Fruit fly (Drosophila melanogaster) whole organism, adult: Measurements from ENCODE around the gene CG17233.

ENCODE experiments used
- CG11617 ChIP-seq: fragments of 200-800 bp; sonication (Bioruptor generic); optimal IDR thresholded peaks from 2 replicates; lab custom pipeline; 2017; ENCODE audit warnings: mild to moderate bottlenecking, missing biosample characterization, missing genetic modification reagents, missing genetic modification characterization
- CG12768 ChIP-seq: fragments of 200-800 bp; sonication (Bioruptor generic); optimal IDR thresholded peaks from 2 replicates; lab custom pipeline; 2017; ENCODE audit warnings: missing biosample characterization, missing genetic modification characterization, mild to moderate bottlenecking, moderate library complexity, missing genetic modification reagents
- CG14711 ChIP-seq: fragments of 200-800 bp; sonication (Bioruptor generic); optimal IDR thresholded peaks from 2 replicates; lab custom pipeline; 2018; ENCODE audit warnings: missing biosample characterization, mild to moderate bottlenecking, missing genetic modification characterization, moderate library complexity
- CG1620 ChIP-seq: fragments of 200-800 bp; sonication (Bioruptor generic); optimal IDR thresholded peaks from 2 replicates; lab custom pipeline; 2016; ENCODE audit warnings: missing biosample characterization, missing genetic modification characterization
- CG33017 ChIP-seq: fragments of 200-800 bp; sonication (Bioruptor generic); optimal IDR thresholded peaks from 2 replicates; lab custom pipeline; 2018; ENCODE audit warnings: missing biosample characterization, mild to moderate bottlenecking, missing genetic modification characterization, moderate library complexity
- CG5204 ChIP-seq: fragments of 200-800 bp; sonication (Bioruptor generic); optimal IDR thresholded peaks from 2 replicates; lab custom pipeline; 2016; ENCODE audit warnings: missing biosample characterization, missing genetic modification characterization
- CG7045 ChIP-seq: fragments of 200-800 bp; sonication (Bioruptor generic); optimal IDR thresholded peaks from 2 replicates; lab custom pipeline; 2017; ENCODE audit warnings: missing biosample characterization, mild to moderate bottlenecking, missing genetic modification characterization
- CG7101 ChIP-seq: fragments of 200-800 bp; sonication (Bioruptor generic); optimal IDR thresholded peaks from 2 replicates; lab custom pipeline; 2018; ENCODE audit warnings: missing biosample characterization, mild to moderate bottlenecking, missing genetic modification characterization, moderate library complexity
- Clk ChIP-seq: fragments of 200-800 bp; sonication (Bioruptor generic); optimal IDR thresholded peaks from 2 replicates; lab custom pipeline; 2017; ENCODE audit warnings: missing biosample characterization, missing genetic modification characterization
- Crg-1 ChIP-seq: fragments of 200-800 bp; sonication (Bioruptor generic); optimal IDR thresholded peaks from 2 replicates; lab custom pipeline; 2016; ENCODE audit warnings: missing biosample characterization, missing genetic modification characterization
- Hr96 ChIP-seq: fragments of 200-800 bp; sonication (Bioruptor generic); optimal IDR thresholded peaks from 2 replicates; lab custom pipeline; 2016; ENCODE audit warnings: missing biosample characterization, missing genetic modification characterization
- Mnt ChIP-seq: fragments of 200-800 bp; sonication (Bioruptor generic); optimal IDR thresholded peaks from 2 replicates; lab custom pipeline; 2016; ENCODE audit warnings: missing biosample characterization, mild to moderate bottlenecking, missing genetic modification characterization
- bab1 ChIP-seq: fragments of 200-800 bp; sonication (Bioruptor generic); optimal IDR thresholded peaks from 3 replicates; lab custom pipeline; 2019; ENCODE audit warnings: missing biosample characterization, mild to moderate bottlenecking, missing genetic modification characterization, moderate library complexity
- cic ChIP-seq: fragments of 200-800 bp; sonication (Bioruptor generic); optimal IDR thresholded peaks from 2 replicates; lab custom pipeline; 2017; ENCODE audit warnings: missing biosample characterization, mild to moderate bottlenecking, missing genetic modification characterization, moderate library complexity
- cnc ChIP-seq, 2 experiments: fragments of >200 bp; optimal IDR thresholded peaks; 2 replicates each; lab custom pipeline; 2017
- kay ChIP-seq: fragments of 200-800 bp; sonication (Bioruptor generic); peaks from one replicate; lab custom pipeline; 2016; ENCODE audit warnings: missing biosample characterization, missing genetic modification characterization, borderline replicate concordance
- ovo ChIP-seq: fragments of 200-800 bp; sonication (Bioruptor generic); optimal IDR thresholded peaks from 2 replicates; lab custom pipeline; 2016; ENCODE audit warnings: missing biosample characterization, missing genetic modification characterization
- pad ChIP-seq: fragments of 200-800 bp; sonication (Bioruptor generic); optimal IDR thresholded peaks from 3 replicates; lab custom pipeline; 2017; ENCODE audit warnings: missing biosample characterization, missing genetic modification characterization, mild to moderate bottlenecking, moderate library complexity, missing genetic modification reagents
- tj ChIP-seq: fragments of 200-800 bp; sonication (Bioruptor generic); optimal IDR thresholded peaks from 3 replicates; lab custom pipeline; 2017; ENCODE audit warnings: missing biosample characterization, mild to moderate bottlenecking, missing genetic modification characterization, moderate library complexity
- toe ChIP-seq: fragments of 200-800 bp; sonication (Bioruptor generic); optimal IDR thresholded peaks from 2 replicates; lab custom pipeline; 2016; ENCODE audit warnings: missing biosample characterization, missing genetic modification characterization

The CG17233 gene

DNA sequence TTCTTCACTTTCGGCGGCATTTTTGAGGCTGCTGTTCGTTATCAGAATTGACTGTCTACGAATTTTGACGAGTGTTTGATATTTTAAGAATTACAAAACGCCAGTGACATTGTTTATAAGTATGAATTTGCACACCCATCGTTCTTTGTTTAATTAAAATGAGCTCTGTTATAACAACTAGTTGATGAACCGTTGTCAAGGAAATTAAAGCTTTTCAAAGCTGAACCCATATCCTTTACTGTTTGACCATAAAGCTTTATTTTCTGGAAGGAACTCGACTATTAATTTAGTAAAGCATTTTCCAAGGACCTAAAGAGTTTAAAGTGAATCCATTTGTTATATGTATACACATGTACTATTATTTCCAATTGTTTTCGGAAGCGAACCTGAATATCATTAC is 33.5 kb upstream of the CG17233 start, which contains the start of gene CG17122:
Gene CG17122, minus strand, starts transcription at position 101 of the 400 bp plus-strand sequence.
- no peak for TF ChIP-seq cic (GFP tag; lab: Kevin White, UChicago)
- no peak for TF ChIP-seq CG14711 (tag; lab: Kevin White, UChicago)
- TF ChIP-seq CG33017 (tag; lab: Kevin White, UChicago): no peak
- TF ChIP-seq toe (GFP tag; lab: Kevin White, UChicago): no peak
- TF ChIP-seq Crg-1 (GFP tag; lab: Kevin White, UChicago): no peak
- TF ChIP-seq Mnt (GFP tag; lab: Kevin White, UChicago): no peak
- no peak for TF ChIP-seq Clk (GFP tag; lab: Kevin White, UChicago)

DNA sequence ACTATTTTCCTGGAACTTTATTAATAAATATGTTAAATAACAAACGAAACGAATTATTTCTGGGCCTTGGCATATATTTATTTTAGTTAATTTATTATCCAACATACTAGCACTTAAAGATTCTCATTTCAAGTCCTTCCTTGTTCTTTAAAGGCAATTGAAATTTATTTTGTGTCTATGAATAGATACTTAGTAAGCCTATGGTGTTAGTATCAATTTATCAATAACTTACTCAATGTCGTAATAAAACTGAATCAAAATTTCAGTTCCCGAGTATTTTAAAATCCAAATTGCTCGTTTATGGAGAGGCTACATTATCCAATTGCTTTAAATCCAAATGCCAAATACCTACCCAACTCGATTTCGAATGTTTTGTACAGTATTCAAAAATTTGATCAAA is 23.8 kb upstream of the CG17233 start, which contains the start of gene CG32228:
Gene CG32228, plus strand, starts transcription at position 301 of the 400 bp plus-strand sequence.
- TF ChIP-seq CG11617 (GFP tag; lab: Kevin White, UChicago) (no peak), CG1620 (no peak), bab1 (GFP tag; lab: Kevin White, UChicago) (no peak), CG33017 (tag; lab: Kevin White, UChicago) (no peak), CG7101 (no peak), CG7045 (no peak), Crg-1 (GFP tag; lab: Kevin White, UChicago) (no peak), cic (GFP tag; lab: Kevin White, UChicago) (no peak), CG5204 (GFP tag; lab: Kevin White, UChicago) (no peak), ovo (GFP tag; lab: Kevin White, UChicago) (no peak), CG12768 (GFP tag; lab: Kevin White, UChicago) (no peak), kay (no peak), pad (GFP tag; lab: Kevin White, UChicago) (no peak), CG14711 (tag; lab: Kevin White, UChicago) (no peak), Mnt (GFP tag; lab: Kevin White, UChicago) (no peak)

DNA sequence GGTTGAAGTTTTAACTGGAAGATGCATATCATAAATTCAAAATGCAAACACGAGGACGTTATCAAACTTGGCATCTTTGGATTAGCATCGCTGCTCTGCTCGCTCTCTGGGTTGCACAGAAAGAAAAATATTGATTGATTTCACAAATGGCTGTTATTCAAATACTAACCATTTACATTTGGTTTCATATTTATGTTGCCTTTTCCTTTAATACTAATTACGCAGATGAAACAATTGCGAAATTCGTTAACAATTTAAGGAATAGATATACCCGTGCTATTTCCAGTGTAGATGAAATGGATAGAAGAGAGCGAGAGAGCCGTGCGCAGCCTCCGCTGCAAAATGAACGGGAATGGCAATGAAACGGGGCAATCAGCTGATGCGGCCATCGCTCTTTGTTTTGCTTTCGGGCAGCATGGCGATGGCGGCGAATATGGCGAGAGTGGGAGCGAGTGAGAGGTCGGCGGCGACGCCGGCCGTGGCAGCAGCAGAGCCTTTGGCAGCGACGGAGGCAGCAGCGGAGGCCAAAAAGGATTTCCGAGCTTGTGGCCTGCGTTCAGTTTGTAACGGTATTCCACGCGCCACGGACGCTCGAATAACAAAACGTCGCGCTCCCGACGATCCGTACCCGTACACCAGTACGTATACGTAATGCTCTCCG is 5.9 kb upstream of the CG17233 start, which contains the start of gene rdgC:
Gene rdgC, plus strand, starts transcription at position 568 of the 661 bp plus-strand sequence.
- TF ChIP-seq Crg-1 (GFP tag; lab: Kevin White, UChicago): peak; percentile 38
- TF ChIP-seq CG1620: peak; percentile 22
- TF ChIP-seq toe (GFP tag; lab: Kevin White, UChicago): peak; percentile 85
- TF ChIP-seq CG12768 (GFP tag; lab: Kevin White, UChicago): peak; percentile 95
- peak; percentile 35 for TF ChIP-seq cic (GFP tag; lab: Kevin White, UChicago)
- TF ChIP-seq tj (GFP tag; lab: Kevin White, UChicago): peak; percentile 50
- peak; percentile 94 for TF ChIP-seq CG7045
- TF ChIP-seq CG5204 (GFP tag; lab: Kevin White, UChicago): peak; percentile 90
- TF ChIP-seq kay: peak; percentile 86
- TF ChIP-seq ovo (GFP tag; lab: Kevin White, UChicago): peak; percentile 40
- TF ChIP-seq pad (GFP tag; lab: Kevin White, UChicago): peak; percentile 71
- TF ChIP-seq Mnt (GFP tag; lab: Kevin White, UChicago): peak; percentile 4
- peak; percentile 87 for TF ChIP-seq CG7101
- TF ChIP-seq bab1 (GFP tag; lab: Kevin White, UChicago): peak; percentile 17
- TF ChIP-seq Hr96 (GFP tag; lab: Kevin White, UChicago): peak; percentile 84
- peak; percentile 93 for TF ChIP-seq CG33017 (tag; lab: Kevin White, UChicago)
- TF ChIP-seq Clk (GFP tag; lab: Kevin White, UChicago): peak; percentile 90
- peak; percentile 74 for TF ChIP-seq CG11617 (GFP tag; lab: Kevin White, UChicago)
- peak; percentile 92 for TF ChIP-seq CG14711 (tag; lab: Kevin White, UChicago)
- TF ChIP-seq cnc (optimal IDR thresholded peaks at IDR 0.05; lab: Kevin White, UChicago): no peak

DNA sequence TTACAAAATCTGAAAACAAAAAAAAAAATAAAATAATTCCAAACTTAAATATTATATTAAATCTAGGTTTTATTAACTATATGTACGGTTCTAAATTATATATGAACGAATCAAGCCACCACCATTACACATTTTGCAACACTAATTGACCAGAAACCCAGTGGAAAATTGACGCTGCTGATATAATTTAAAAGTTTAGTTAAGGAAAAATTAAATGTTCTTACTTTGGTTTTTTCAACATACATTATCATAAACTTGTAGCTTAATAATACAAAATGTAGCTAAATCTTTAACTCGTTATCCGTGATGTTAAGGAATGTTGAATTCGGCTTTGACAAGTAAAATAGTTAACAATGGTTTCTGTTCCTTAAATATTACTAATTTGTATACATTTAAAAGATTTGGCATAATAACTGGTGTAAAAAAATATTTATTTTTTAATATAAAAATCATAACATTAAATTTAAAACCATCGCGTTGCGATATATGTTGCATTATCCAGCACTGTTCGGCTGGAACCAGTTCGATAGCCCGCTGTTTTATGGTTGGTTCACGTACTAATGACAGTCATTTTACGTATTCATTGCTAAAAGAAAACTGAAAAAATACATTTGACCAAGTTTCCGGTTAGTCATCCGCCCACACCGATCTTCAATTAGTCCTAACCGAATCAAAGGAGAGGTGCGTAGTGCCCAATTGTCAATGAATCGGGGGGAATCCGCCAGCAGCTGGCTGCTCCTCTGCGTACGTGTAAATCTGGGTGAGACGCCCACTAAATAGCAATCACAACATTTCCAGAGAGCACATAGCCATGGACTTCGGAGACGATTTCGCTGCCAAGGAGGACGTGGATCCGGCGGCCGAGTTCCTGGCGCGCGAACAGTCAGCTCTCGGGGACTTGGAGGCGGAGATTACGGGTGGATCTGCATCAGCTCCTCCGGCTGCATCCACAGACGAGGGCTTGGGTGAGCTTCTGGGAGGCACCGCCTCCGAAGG is 582 bp upstream of the CG17233 start:
- TF ChIP-seq toe (GFP tag; lab: Kevin White, UChicago) (peak; percentile 51), CG14711 (tag; lab: Kevin White, UChicago) (peak; percentile 68), CG12768 (GFP tag; lab: Kevin White, UChicago) (peak; percentile 66), pad (GFP tag; lab: Kevin White, UChicago) (peak; percentile 60), CG7045 (peak; percentile 57), CG33017 (tag; lab: Kevin White, UChicago) (peak; percentile 50), Clk (GFP tag; lab: Kevin White, UChicago) (peak; percentile 47), cnc (optimal IDR thresholded peaks at IDR 0.05; lab: Kevin White, UChicago) (no peak), CG1620 (peak; percentile 12), Hr96 (GFP tag; lab: Kevin White, UChicago) (peak; percentile 17), CG5204 (GFP tag; lab: Kevin White, UChicago) (peak; percentile 52), bab1 (GFP tag; lab: Kevin White, UChicago) (peak; percentile 1), kay (peak; percentile 82), CG7101 (peak; percentile 70), Crg-1 (GFP tag; lab: Kevin White, UChicago) (peak; percentile 40), CG11617 (GFP tag; lab: Kevin White, UChicago) (peak; percentile 78), Mnt (GFP tag; lab: Kevin White, UChicago) (peak; percentile 17), tj (GFP tag; lab: Kevin White, UChicago) (peak; percentile 34), cic (GFP tag; lab: Kevin White, UChicago) (no peak), ovo (GFP tag; lab: Kevin White, UChicago) (peak; percentile 36)
